Worm (Caenorhabditis elegans): ENCODE results near the gene F17C8.3.

- TF ChIP-seq fkh-10 (GFP tag; optimal IDR thresholded peaks at IDR 0.05) (no peak), ceh-9 (tag; optimal IDR thresholded peaks at IDR 0.05) (no peak), unc-39 (tag; optimal IDR thresholded peaks at IDR 0.05) (no peak), fos-1 (tag; optimal IDR thresholded peaks at IDR 0.05) (no peak), nhr-43 (tag; optimal IDR thresholded peaks at IDR 0.05; ENCODE audit: poor library complexity, severe bottlenecking) (no peak), egl-27 (tag; optimal IDR thresholded peaks at IDR 0.05) (no peak), snpc-4 (tag; optimal IDR thresholded peaks at IDR 0.05) (no peak), ZK546.5 (tag; optimal IDR thresholded peaks at IDR 0.05) (no peak), unc-62 (GFP tag; optimal IDR thresholded peaks at IDR 0.05) (no peak)
Observed at ce11 chrIII:4699922-4700321, 31.8 kb upstream of the F17C8.3 start, which contains the start of gene sel-13.

Data from whole organism, L3 larva.